Fruit fly (Drosophila melanogaster) Kc167 (cell line): ENCODE measurements around the gene CG12426.

ENCODE experiments used
- Myc ChIP-seq: fragments of >200 bp; optimal IDR thresholded peaks from 2 replicates; lab custom pipeline; 2017; ENCODE audit warnings: missing external identifiers
- Sin3A ChIP-seq: fragments of >200 bp; optimal IDR thresholded peaks from 2 replicates; lab custom pipeline; 2018; ENCODE audit warnings: missing external identifiers
- h ChIP-seq: fragments of >200 bp; optimal IDR thresholded peaks from 3 replicates; lab custom pipeline; 2018; ENCODE audit warnings: missing external identifiers
- insv ChIP-seq: fragments of >200 bp; optimal IDR thresholded peaks from 3 replicates; lab custom pipeline; 2018; ENCODE audit warnings: missing external identifiers
- psq ChIP-seq: fragments of >200 bp; optimal IDR thresholded peaks from 2 replicates; lab custom pipeline; 2017; ENCODE audit warnings: missing external identifiers
- ttk ChIP-seq: sonication (Bioruptor generic); optimal IDR thresholded peaks from 2 replicates; lab custom pipeline; 2017; ENCODE audit warnings: missing external identifiers

CG12426 gene

dm6 chr3R:27872290-27872689 lies at the start of gene CG12426:
TSS of gene CG12426 (minus strand) at chr3R:27872390.
- TF ChIP-seq h, result no peak
- no peak for TF ChIP-seq ttk
- TF ChIP-seq Myc (lab: Kevin White, UChicago), result no peak
- TF ChIP-seq Sin3A (lab: Kevin White, UChicago), result no peak
- TF ChIP-seq psq, result no peak
- TF ChIP-seq insv, result no peak

dm6 chr3R:27920883-27921282 lies 48.7 kb upstream of the CG12426 start, which contains the start of gene CG12259:
TSS of gene CG12259 (minus strand) at chr3R:27921089.
- TF ChIP-seq insv (no peak), ttk (no peak), Sin3A (lab: Kevin White, UChicago) (no peak), h (no peak), psq (no peak), Myc (lab: Kevin White, UChicago) (no peak)

- TF ChIP-seq ttk, result no peak
- no peak for TF ChIP-seq Sin3A (lab: Kevin White, UChicago)
- no peak for TF ChIP-seq h
- TF ChIP-seq psq, result no peak
- no peak for TF ChIP-seq Myc (lab: Kevin White, UChicago)
- no peak for TF ChIP-seq insv
Observed at dm6 chr3R:27919385-27919789, 47.2 kb upstream of the CG12426 start, which contains the start of gene Boh1. TSS of gene Boh1 (minus strand) at chr3R:27919460.

dm6 chr3R:27916355-27917019 lies 44.3 kb upstream of the CG12426 start, which contains the start of the genes CG5003 and mRpS22:
TSS of gene CG5003 (minus strand) at chr3R:27916516.
TSS of gene mRpS22 (plus strand) at chr3R:27916908.
- no peak for TF ChIP-seq h
- no peak for TF ChIP-seq Myc (lab: Kevin White, UChicago)

dm6 chr3R:27912147-27912546 lies 40.0 kb upstream of the CG12426 start, which contains the start of gene mil:
TSS of gene mil (plus strand) at chr3R:27912447.
- TF ChIP-seq ttk, result no peak
- TF ChIP-seq h, result no peak
- TF ChIP-seq Myc (lab: Kevin White, UChicago), result no peak
- no peak for TF ChIP-seq psq
- no peak for TF ChIP-seq insv
- TF ChIP-seq Sin3A (lab: Kevin White, UChicago), result no peak

dm6 chr3R:27905695-27906094 lies 33.5 kb upstream of the CG12426 start, which contains the start of gene CG34353:
TSS of gene CG34353 (minus strand) at chr3R:27905843.
- TF ChIP-seq psq, result no peak
- TF ChIP-seq Myc (lab: Kevin White, UChicago), result no peak
- no peak for TF ChIP-seq ttk
- no peak for TF ChIP-seq h
- no peak for TF ChIP-seq insv

- no peak for TF ChIP-seq ttk
- no peak for TF ChIP-seq psq
- no peak for TF ChIP-seq insv
- no peak for TF ChIP-seq Sin3A (lab: Kevin White, UChicago)
- no peak for TF ChIP-seq h
- no peak for TF ChIP-seq Myc (lab: Kevin White, UChicago)
Observed at dm6 chr3R:27888110-27888509, 15.9 kb upstream of the CG12426 start.

- TF ChIP-seq ttk (no peak), insv (no peak), Sin3A (lab: Kevin White, UChicago) (no peak), psq (no peak), Myc (lab: Kevin White, UChicago) (no peak), h (no peak)
Observed at dm6 chr3R:27845650-27846049, 26.5 kb downstream of the CG12426 start, which contains the start of gene Or98a. TSS of gene Or98a (plus strand) at chr3R:27845950.

- TF ChIP-seq psq (no peak), Myc (lab: Kevin White, UChicago) (no peak), Sin3A (lab: Kevin White, UChicago) (no peak), ttk (no peak), h (no peak), insv (no peak)
Observed at dm6 chr3R:27843809-27844208, 28.4 kb downstream of the CG12426 start.

dm6 chr3R:27826188-27826587 lies 46.0 kb downstream of the CG12426 start:
- TF ChIP-seq psq, result no peak
